Worm (Caenorhabditis elegans) whole organism, L4 larva: Measurements from ENCODE around the gene F13B6.3.

ENCODE experiments used
- D1046.2 ChIP-seq: fragments of 200-800 bp; sonication (Bioruptor generic); IDR thresholded peaks from 2 replicates; pipeline ENCODE4 v1.3.6; 2022; ENCODE audit warnings: missing genetic modification characterization, missing compliant biosample characterization
- F37D6.2 ChIP-seq: sonication (generic microtip); optimal IDR thresholded peaks from 2 replicates; lab custom pipeline; 2016; ENCODE audit warnings: mild to moderate bottlenecking, missing genetic modification characterization, missing compliant biosample characterization
- rbr-2 ChIP-seq: sonication (generic microtip); optimal IDR thresholded peaks from 2 replicates; lab custom pipeline; 2016; ENCODE audit warnings: missing genotype, missing genetic modification characterization, missing compliant biosample characterization
- unc-39 ChIP-seq: sonication (generic microtip); optimal IDR thresholded peaks from 2 replicates; lab custom pipeline; 2017; ENCODE audit warnings: missing biosample characterization, missing genetic modification characterization

- TF ChIP-seq unc-39 (no peak), F37D6.2 (no peak), rbr-2 (tag; lab: Kevin White, UChicago) (no peak), D1046.2 (GFP tag; lab: Robert Waterston, UW) (no peak)
Measured at ce11 chrIV:7469782-7470413, 4.1 kb upstream of the F13B6.3 start, which contains the start of gene F55G1.7.
